Fruit fly (Drosophila melanogaster) whole organism, embryonic: ENCODE data around the gene RASSF8.
A peak's percentile ranks its signal among the peaks of the same experiment; 100 is the strongest.

Experiments used
- Antp ChIP-seq: fragments of 200-800 bp; sonication (Bioruptor generic); optimal IDR thresholded peaks from 3 replicates; lab custom pipeline; 2016; ENCODE audit warnings: missing biosample characterization, missing genetic modification characterization
- CG1024 ChIP-seq: fragments of 200-800 bp; sonication (Bioruptor generic); IDR thresholded peaks from 2 replicates; pipeline ENCODE4 v1.3.6; 2022; ENCODE audit warnings: missing biosample characterization, missing genetic modification characterization
- CG11085 ChIP-seq: fragments of 200-800 bp; sonication (Bioruptor generic); IDR thresholded peaks from 2 replicates; pipeline ENCODE4 v1.3.6; 2022; ENCODE audit warnings: missing biosample characterization, missing genetic modification characterization
- CG12071 ChIP-seq: fragments of 200-800 bp; sonication (Bioruptor generic); optimal IDR thresholded peaks from 3 replicates; lab custom pipeline; 2018; ENCODE audit warnings: missing biosample characterization, mild to moderate bottlenecking, missing genetic modification characterization
- CG12219 ChIP-seq: fragments of 200-800 bp; sonication (Bioruptor generic); optimal IDR thresholded peaks from 3 replicates; lab custom pipeline; 2018; ENCODE audit warnings: missing biosample characterization, mild to moderate bottlenecking, missing genetic modification characterization
- CG13123 ChIP-seq: fragments of 200-800 bp; sonication (Bioruptor generic); optimal IDR thresholded peaks from 2 replicates; lab custom pipeline; 2016; ENCODE audit warnings: missing biosample characterization, missing genetic modification characterization
- CG13624 ChIP-seq: fragments of 200-800 bp; sonication (Bioruptor generic); optimal IDR thresholded peaks from 2 replicates; lab custom pipeline; 2016; ENCODE audit warnings: missing biosample characterization, missing genetic modification characterization
- CG13894 ChIP-seq: fragments of 200-800 bp; sonication (Bioruptor generic); optimal IDR thresholded peaks from 3 replicates; lab custom pipeline; 2018; ENCODE audit warnings: missing biosample characterization, mild to moderate bottlenecking, missing genetic modification characterization, moderate library complexity
- CG14014 ChIP-seq: fragments of 200-800 bp; sonication (Bioruptor generic); IDR thresholded peaks from 2 replicates; pipeline ENCODE4 v1.3.6; 2022; ENCODE audit warnings: missing biosample characterization, missing genetic modification characterization
- CG15601 ChIP-seq: fragments of 200-800 bp; sonication (Bioruptor generic); optimal IDR thresholded peaks from 3 replicates; lab custom pipeline; 2019; ENCODE audit warnings: missing biosample characterization, mild to moderate bottlenecking, missing genetic modification characterization, moderate library complexity
- CG17912 ChIP-seq: fragments of 200-800 bp; sonication (Bioruptor generic); optimal IDR thresholded peaks from 2 replicates; lab custom pipeline; 2018; ENCODE audit warnings: missing biosample characterization, mild to moderate bottlenecking, missing genetic modification characterization
- CG18262 ChIP-seq: fragments of 200-800 bp; optimal IDR thresholded peaks from 3 replicates; lab custom pipeline; 2019; ENCODE audit warnings: missing biosample characterization, mild to moderate bottlenecking, missing genetic modification characterization, moderate library complexity
- CG18476 ChIP-seq: fragments of 200-800 bp; sonication (Bioruptor generic); optimal IDR thresholded peaks from 2 replicates; lab custom pipeline; 2016; ENCODE audit warnings: missing biosample characterization, mild to moderate bottlenecking, missing genetic modification characterization
- CG18619 ChIP-seq: fragments of 200-800 bp; sonication (Bioruptor generic); optimal IDR thresholded peaks from 3 replicates; lab custom pipeline; 2017; ENCODE audit warnings: missing biosample characterization, mild to moderate bottlenecking, missing genetic modification characterization
- CG31365 ChIP-seq: fragments of 200-800 bp; sonication (Bioruptor generic); optimal IDR thresholded peaks from 2 replicates; lab custom pipeline; 2018; ENCODE audit warnings: missing biosample characterization, mild to moderate bottlenecking, missing genetic modification characterization
- CG33213 ChIP-seq: fragments of 200-800 bp; sonication (Bioruptor generic); optimal IDR thresholded peaks from 3 replicates; lab custom pipeline; 2016; ENCODE audit warnings: missing biosample characterization, missing genetic modification characterization
- CG4328 ChIP-seq: fragments of 200-800 bp; sonication (Bioruptor generic); optimal IDR thresholded peaks from 3 replicates; lab custom pipeline; 2017; ENCODE audit warnings: missing biosample characterization, missing genetic modification reagents, missing genetic modification characterization
- CG43689 ChIP-seq: fragments of 200-800 bp; sonication (Bioruptor generic); IDR thresholded peaks from 2 replicates; pipeline ENCODE4 v1.3.6; 2022; ENCODE audit warnings: missing biosample characterization, missing genetic modification characterization
- CG5180 ChIP-seq: fragments of 200-800 bp; sonication (Bioruptor generic); optimal IDR thresholded peaks from 3 replicates; lab custom pipeline; 2017; ENCODE audit warnings: missing biosample characterization, missing genetic modification characterization, mild to moderate bottlenecking, moderate library complexity, missing genetic modification reagents
- CG5245 ChIP-seq: fragments of 200-800 bp; sonication (Bioruptor generic); optimal IDR thresholded peaks from 3 replicates; lab custom pipeline; 2016; ENCODE audit warnings: missing biosample characterization, missing genetic modification characterization
- CG6791 ChIP-seq: fragments of 200-800 bp; sonication (Bioruptor generic); IDR thresholded peaks from 3 replicates; pipeline ENCODE4 v1.3.6; 2022; ENCODE audit warnings: missing biosample characterization, missing genetic modification characterization; ENCODE audit not compliant: partially characterized antibody
- CG8281 ChIP-seq: fragments of 200-800 bp; sonication (Bioruptor generic); optimal IDR thresholded peaks from 2 replicates; lab custom pipeline; 2018; ENCODE audit warnings: missing biosample characterization, mild to moderate bottlenecking, missing genetic modification characterization, moderate library complexity
- CG8290 ChIP-seq, 3 experiments: fragments of 200-800 bp; sonication (Bioruptor generic); optimal IDR thresholded peaks; 2 replicates each; lab custom pipeline; 2016 to 2019; ENCODE audit warnings: missing biosample characterization in 3 of 3, missing genetic modification characterization in 3 of 3, mild to moderate bottlenecking in 2 of 3, moderate library complexity in 1 of 3
- CG9876 ChIP-seq: fragments of 200-800 bp; sonication (Bioruptor generic); optimal IDR thresholded peaks from 2 replicates; lab custom pipeline; 2016; ENCODE audit warnings: missing biosample characterization, missing genetic modification characterization
- CoRest ChIP-seq: fragments of 200-800 bp; sonication (Bioruptor generic); optimal IDR thresholded peaks from 3 replicates; lab custom pipeline; 2018; ENCODE audit warnings: missing biosample characterization, mild to moderate bottlenecking, missing genetic modification characterization, moderate library complexity
- Dp ChIP-seq: fragments of 200-800 bp; sonication (Bioruptor generic); optimal IDR thresholded peaks from 2 replicates; lab custom pipeline; 2018; ENCODE audit warnings: missing biosample characterization, mild to moderate bottlenecking, missing genetic modification characterization, moderate library complexity
- Drgx ChIP-seq: fragments of 200-800 bp; sonication (Bioruptor generic); IDR thresholded peaks from 2 replicates; pipeline ENCODE4 v1.3.6; 2022; ENCODE audit warnings: missing biosample characterization, missing genetic modification characterization
- E2f2 ChIP-seq: fragments of 200-800 bp; sonication (Bioruptor generic); IDR thresholded peaks from 2 replicates; pipeline ENCODE4 v1.3.6; 2022; ENCODE audit warnings: missing biosample characterization, missing genetic modification characterization
- Ets65A ChIP-seq: fragments of 200-800 bp; sonication (Bioruptor generic); peaks from one replicate; lab custom pipeline; 2016; ENCODE audit warnings: missing biosample characterization, missing genetic modification characterization
- Fer1 ChIP-seq: fragments of 200-800 bp; sonication (Bioruptor generic); optimal IDR thresholded peaks from 2 replicates; lab custom pipeline; 2017; ENCODE audit warnings: missing biosample characterization, mild to moderate bottlenecking, missing genetic modification characterization
- HmgD ChIP-seq: fragments of 200-800 bp; sonication (Bioruptor generic); optimal IDR thresholded peaks from 3 replicates; lab custom pipeline; 2016; ENCODE audit warnings: missing biosample characterization, missing genetic modification characterization
- Hr78 ChIP-seq, 2 experiments: fragments of 200-800 bp in 1 of 2; fragments of >200 bp in 1 of 2; sonication (Bioruptor generic) in 1 of 2; optimal IDR thresholded peaks; 2 replicates each; lab custom pipeline; 2017 to 2019; ENCODE audit warnings: missing biosample characterization in 2 of 2, missing genetic modification characterization in 2 of 2, mild to moderate bottlenecking in 1 of 2, moderate library complexity in 1 of 2
- Sin3A ChIP-seq: fragments of >200 bp; optimal IDR thresholded peaks from 2 replicates; lab custom pipeline; 2018
- Sry-δ ChIP-seq: fragments of 200-800 bp; sonication (Bioruptor generic); optimal IDR thresholded peaks from 2 replicates; lab custom pipeline; 2016; ENCODE audit warnings: missing biosample characterization, missing genetic modification characterization
- Tbp ChIP-seq: fragments of >200 bp; optimal IDR thresholded peaks from 2 replicates; lab custom pipeline; 2018; ENCODE audit warnings: missing biosample characterization, missing genetic modification characterization
- aop ChIP-seq: fragments of 200-800 bp; sonication (Bioruptor generic); IDR thresholded peaks from 2 replicates; pipeline ENCODE4 v1.3.6; 2022; ENCODE audit warnings: missing biosample characterization, missing genetic modification characterization
- ase ChIP-seq: fragments of 200-800 bp; sonication (Bioruptor generic); IDR thresholded peaks from 3 replicates; pipeline ENCODE4 v1.3.6; 2022; ENCODE audit warnings: missing biosample characterization, missing genetic modification characterization
- bigmax ChIP-seq: fragments of 200-800 bp; sonication (Bioruptor generic); optimal IDR thresholded peaks from 2 replicates; lab custom pipeline; 2018; ENCODE audit warnings: missing biosample characterization, mild to moderate bottlenecking, missing genetic modification characterization
- cg ChIP-seq: fragments of 200-800 bp; sonication (Bioruptor generic); optimal IDR thresholded peaks from 3 replicates; lab custom pipeline; 2019; ENCODE audit warnings: missing biosample characterization, mild to moderate bottlenecking, missing genetic modification characterization, moderate library complexity
- chinmo ChIP-seq: fragments of 200-800 bp; sonication (Bioruptor generic); IDR thresholded peaks from 4 replicates; pipeline ENCODE4 v1.3.6; 2022; ENCODE audit warnings: missing biosample characterization, missing genetic modification characterization; ENCODE audit not compliant: partially characterized antibody
- chn ChIP-seq: fragments of 200-800 bp; sonication (Bioruptor generic); optimal IDR thresholded peaks from 2 replicates; lab custom pipeline; 2016; ENCODE audit warnings: missing biosample characterization, missing genetic modification characterization
- crol ChIP-seq: fragments of 200-800 bp; sonication (Bioruptor generic); IDR thresholded peaks from 2 replicates; pipeline ENCODE4 v1.3.6; 2022; ENCODE audit warnings: missing biosample characterization, missing genetic modification characterization
- dimm ChIP-seq: fragments of 200-800 bp; sonication (Bioruptor generic); IDR thresholded peaks from 2 replicates; pipeline ENCODE4 v1.3.6; 2022; ENCODE audit warnings: missing biosample characterization, missing genetic modification characterization
- dm ChIP-seq: fragments of 200-800 bp; sonication (Bioruptor generic); optimal IDR thresholded peaks from 3 replicates; lab custom pipeline; 2016; ENCODE audit warnings: missing biosample characterization, missing genetic modification characterization
- dysf ChIP-seq: fragments of 200-800 bp; sonication (Bioruptor generic); IDR thresholded peaks from 3 replicates; pipeline ENCODE4 v1.3.6; 2022; ENCODE audit warnings: missing biosample characterization, missing genetic modification characterization
- mirr ChIP-seq: fragments of 200-800 bp; sonication (Bioruptor generic); optimal IDR thresholded peaks from 3 replicates; lab custom pipeline; 2018; ENCODE audit warnings: missing biosample characterization, mild to moderate bottlenecking, missing genetic modification characterization
- pita ChIP-seq: fragments of 200-800 bp; sonication (Bioruptor generic); optimal IDR thresholded peaks from 2 replicates; lab custom pipeline; 2017; ENCODE audit warnings: missing biosample characterization, mild to moderate bottlenecking, missing genetic modification characterization
- pros ChIP-seq: fragments of 200-800 bp; sonication (Bioruptor generic); optimal IDR thresholded peaks from 3 replicates; lab custom pipeline; 2019; ENCODE audit warnings: missing biosample characterization, mild to moderate bottlenecking, missing genetic modification characterization, moderate library complexity
- ttk ChIP-seq: fragments of 200-800 bp; sonication (Bioruptor generic); IDR thresholded peaks from 2 replicates; pipeline ENCODE4 v2.1.2; 2022; ENCODE audit warnings: missing biosample characterization, missing genetic modification characterization
- z ChIP-seq: fragments of 200-800 bp; sonication (Bioruptor generic); IDR thresholded peaks from 3 replicates; pipeline ENCODE4 v1.3.6; 2022; ENCODE audit warnings: missing biosample characterization, missing genetic modification characterization

The RASSF8 gene

DNA sequence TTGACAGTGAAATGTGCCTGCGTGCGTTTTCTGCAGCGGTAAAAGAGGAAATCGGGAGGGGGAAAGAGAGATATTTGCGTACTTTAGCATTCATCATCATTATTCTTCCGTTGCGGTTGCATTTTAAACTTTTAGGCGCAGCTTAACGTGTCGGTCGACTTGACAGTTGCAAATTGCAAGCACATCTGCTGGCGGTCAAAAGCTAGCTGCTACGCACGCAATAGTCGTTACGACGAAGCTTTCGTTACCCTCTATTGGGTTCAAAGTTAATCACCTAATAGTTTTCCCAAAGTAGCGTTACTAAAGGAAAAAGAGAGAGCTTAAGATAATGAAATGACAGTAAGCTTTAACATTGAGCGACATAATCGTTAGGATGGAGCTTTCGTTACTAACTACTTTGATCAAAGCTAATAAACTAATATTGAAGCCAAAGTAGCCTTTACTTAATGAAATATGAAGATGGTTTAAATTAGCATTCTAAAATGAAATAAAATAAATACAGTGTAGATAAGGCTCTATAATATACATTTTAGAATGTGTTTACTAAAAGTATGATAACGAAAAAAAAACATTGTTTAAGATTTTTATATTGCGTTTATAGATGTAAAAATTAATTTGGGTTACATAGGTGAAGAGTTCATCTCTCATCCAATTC lies 9.4 kb upstream of the RASSF8 start (continued):
- TF ChIP-seq CG14014 (GFP tag; lab: Robert Waterston, UW) (peak; percentile 34; the same call in 1 of the 2 replicates), Antp (GFP tag; lab: Kevin White, UChicago) (no peak), mirr (GFP tag; lab: Kevin White, UChicago) (peak; percentile 68), Fer1 (GFP tag; lab: Kevin White, UChicago) (peak; percentile 40), CG18619 (GFP tag; lab: Kevin White, UChicago) (no peak), CG18476 (no peak), ase (GFP tag; lab: Robert Waterston, UW) (no peak), Dp (GFP tag; lab: Kevin White, UChicago) (peak; percentile 36), CG43689 (GFP tag; lab: Robert Waterston, UW) (no peak), bigmax (no peak), pita (GFP tag; lab: Kevin White, UChicago) (no peak), Sry-δ (no peak), CG6791 (GFP tag; lab: Robert Waterston, UW) (peak; percentile 66), CG4328 (GFP tag; lab: Kevin White, UChicago) (no peak), CoRest (tag; lab: Kevin White, UChicago) (no peak), dysf (GFP tag; lab: Robert Waterston, UW) (0 out of 3 replicates have a peak, but pooled peaks have one; percentile 7), dimm (GFP tag; lab: Robert Waterston, UW) (no peak), CG12219 (no peak), CG11085 (GFP tag; lab: Robert Waterston, UW) (no peak), CG15601 (tag; lab: Kevin White, UChicago) (no peak), CG8281 (tag; lab: Kevin White, UChicago) (no peak), ttk (no peak), CG33213 (GFP tag; lab: Kevin White, UChicago) (no peak), CG13123 (GFP tag; lab: Kevin White, UChicago) (no peak), dm (GFP tag; lab: Kevin White, UChicago) (no peak), Hr78 (GFP tag; optimal IDR thresholded peaks at IDR 0.05; lab: Kevin White, UChicago) (peak in 1 of 2 experiments; percentile 99), chn (GFP tag; lab: Kevin White, UChicago) (no peak), CG12071 (no peak), CG5180 (GFP tag; lab: Kevin White, UChicago) (no peak), aop (no peak), Ets65A (GFP tag; lab: Kevin White, UChicago) (peak; percentile 76), Sin3A (lab: Kevin White, UChicago) (no peak), CG13894 (tag; lab: Kevin White, UChicago) (peak; percentile 74), CG13624 (no peak), CG5245 (GFP tag; lab: Kevin White, UChicago) (no peak), E2f2 (GFP tag; lab: Robert Waterston, UW) (peak; percentile 36; the same call in 1 of the 2 replicates), pros (GFP tag; lab: Kevin White, UChicago) (peak; percentile 12)

DNA sequence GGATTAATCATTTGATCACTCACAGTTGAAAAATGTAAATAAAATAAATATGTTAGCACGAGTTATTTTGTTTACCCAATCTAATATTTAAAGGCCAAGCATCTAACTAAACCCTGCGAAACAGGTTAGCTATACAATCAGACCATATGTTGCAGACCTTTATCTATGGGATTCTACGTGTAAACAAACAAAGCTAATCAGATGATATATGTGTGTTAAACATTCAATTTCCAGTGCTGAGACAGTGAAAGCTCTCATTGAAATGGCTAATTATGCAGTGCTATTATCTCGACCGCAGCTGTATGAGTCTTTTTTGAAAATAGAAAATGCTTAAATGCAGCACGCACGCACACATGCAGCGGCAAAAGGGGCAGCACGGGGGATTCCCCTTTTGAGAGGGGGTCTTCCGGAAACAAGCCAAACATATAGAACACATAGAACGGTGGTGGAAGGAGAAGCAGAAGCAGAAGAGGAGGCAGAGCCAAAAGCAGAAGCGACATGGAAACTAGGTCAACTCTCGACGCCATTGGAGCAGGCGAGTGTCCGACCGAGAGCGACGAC lies 1.7 kb upstream of the RASSF8 start:
- TF ChIP-seq CG18262 (tag; lab: Kevin White, UChicago) (peak; percentile 9), cg (peak; percentile 35), crol (GFP tag; lab: Robert Waterston, UW) (peak; percentile 87), aop (peak; percentile 75), z (GFP tag; lab: Robert Waterston, UW) (peak; percentile 86), CG31365 (tag; lab: Kevin White, UChicago) (no peak), Tbp (GFP tag; lab: Kevin White, UChicago) (no peak), chinmo (GFP tag; lab: Robert Waterston, UW) (0 out of 4 replicates have a peak, but pooled peaks have one; percentile 45), CG9876 (GFP tag; lab: Kevin White, UChicago) (no peak), CG17912 (GFP tag; lab: Kevin White, UChicago) (no peak), Drgx (GFP tag; lab: Robert Waterston, UW) (peak; percentile 16; the same call in 1 of the 2 replicates), CG15601 (tag; lab: Kevin White, UChicago) (peak; percentile 4), HmgD (GFP tag; lab: Kevin White, UChicago) (no peak), CG1024 (GFP tag; lab: Robert Waterston, UW) (no peak), CG8290 (GFP tag; optimal IDR thresholded peaks at IDR 0.05; lab: Kevin White, UChicago) (no peak), CG8290 (tag; optimal IDR thresholded peaks at IDR 0.05; lab: Kevin White, UChicago) (no peak)
